Worm (Caenorhabditis elegans): Measurements from ENCODE around the gene catp-3.
"Not testable (repeated sequence)": the region's sequence is repeated elsewhere in the genome, so short reads cannot be mapped to it uniquely, and the experiment has no call there.

ce11 chrV:8057771-8058170 lies 18.0 kb upstream of the catp-3 start:
- TF ChIP-seq nhr-90 (tag; optimal IDR thresholded peaks at IDR 0.05; ENCODE audit: poor library complexity); efl-3 (GFP tag; optimal IDR thresholded peaks at IDR 0.05): not testable (repeated sequence)
